Fruit fly (Drosophila melanogaster): ENCODE results near the gene CG14454.

- TF ChIP-seq psq (optimal IDR thresholded peaks at IDR 0.05), result no peak
- no peak for TF ChIP-seq CG8478 (optimal IDR thresholded peaks at IDR 0.05)
- TF ChIP-seq pan (optimal IDR thresholded peaks at IDR 0.05), result no peak
- no peak for TF ChIP-seq EcR (GFP tag; optimal IDR thresholded peaks at IDR 0.05)
These were observed 11.4 kb downstream of the CG14454 start for dm6 chr3L:22680932-22681331.

All from whole organism.